Fruit fly (Drosophila melanogaster): Measurements from ENCODE around the gene Nfs1.

Gene Nfs1

dm6 chr2L:12010100-12010876 lies 10.8 kb downstream of the Nfs1 start (continued):
- peak; percentile 16 for TF ChIP-seq CG15011 (GFP tag; optimal IDR thresholded peaks at IDR 0.05)
- TF ChIP-seq ftz-f1 (GFP tag; optimal IDR thresholded peaks at IDR 0.05), result peak; percentile 97
- peak; percentile 96 for TF ChIP-seq CG10543 (GFP tag; optimal IDR thresholded peaks at IDR 0.05)
- TF ChIP-seq Abd-B (GFP tag; optimal IDR thresholded peaks at IDR 0.05), result no peak
- no peak for TF ChIP-seq CG6854 (GFP tag; optimal IDR thresholded peaks at IDR 0.05)
- TF ChIP-seq CG3847 (GFP tag; IDR thresholded peaks at IDR 0.05), result no peak
- peak; percentile 12 for TF ChIP-seq Asciz (GFP tag; optimal IDR thresholded peaks at IDR 0.05)
- peak; percentile 11 for TF ChIP-seq BtbVII (GFP tag; optimal IDR thresholded peaks at IDR 0.05)
- peak in 1 of 3 experiments; percentile 13 for TF ChIP-seq Stat92E (GFP tag; optimal IDR thresholded peaks at IDR 0.05)
- no peak for TF ChIP-seq CG16813 (GFP tag; IDR thresholded peaks at IDR 0.05; ENCODE audit: partially characterized antibody)
- no peak for TF ChIP-seq CG17829 (tag; optimal IDR thresholded peaks at IDR 0.05)
- TF ChIP-seq Hey (tag; optimal IDR thresholded peaks at IDR 0.05), result peak; percentile 34
- TF ChIP-seq Sry-β (GFP tag; optimal IDR thresholded peaks at IDR 0.05), result peak; percentile 36
- TF ChIP-seq D19A (tag; optimal IDR thresholded peaks at IDR 0.05), result no peak
- TF ChIP-seq mirr (GFP tag; optimal IDR thresholded peaks at IDR 0.05), result peak; percentile 73
- TF ChIP-seq CG14965 (GFP tag; optimal IDR thresholded peaks at IDR 0.05; ENCODE audit: borderline replicate concordance), result no peak
- no peak for TF ChIP-seq Antp (GFP tag; optimal IDR thresholded peaks at IDR 0.05)
- TF ChIP-seq lab (GFP tag; optimal IDR thresholded peaks at IDR 0.05), result peak; percentile 45
- TF ChIP-seq sug (tag; optimal IDR thresholded peaks at IDR 0.05), result peak; percentile 91
- TF ChIP-seq CG5180 (GFP tag; optimal IDR thresholded peaks at IDR 0.05), result peak; percentile 96
- no peak for TF ChIP-seq Neu2 (GFP tag; optimal IDR thresholded peaks at IDR 0.05; ENCODE audit: borderline replicate concordance)
- peak; percentile 20 for TF ChIP-seq kay (GFP tag; optimal IDR thresholded peaks at IDR 0.05)
- TF ChIP-seq nau (GFP tag; optimal IDR thresholded peaks at IDR 0.05), result peak; percentile 18
- no peak for TF ChIP-seq CG11695 (GFP tag; IDR thresholded peaks at IDR 0.05)
- peak; percentile 91 for TF ChIP-seq D (optimal IDR thresholded peaks at IDR 0.05)
- TF ChIP-seq D (GFP tag; optimal IDR thresholded peaks at IDR 0.05), result peak; percentile 8
- TF ChIP-seq CG17361 (GFP tag; IDR thresholded peaks at IDR 0.05), result no peak
- TF ChIP-seq CG7745 (tag; optimal IDR thresholded peaks at IDR 0.05), result no peak
- TF ChIP-seq CG12769 (tag; optimal IDR thresholded peaks at IDR 0.05), result peak; percentile 97
- TF ChIP-seq tio (GFP tag; optimal IDR thresholded peaks at IDR 0.05), result no peak
- no peak for TF ChIP-seq CG10274 (GFP tag; optimal IDR thresholded peaks at IDR 0.05)
- no peak for TF ChIP-seq amos (GFP tag; IDR thresholded peaks at IDR 0.05; ENCODE audit: partially characterized antibody)
- peak; percentile 60 for TF ChIP-seq CG7987 (GFP tag; optimal IDR thresholded peaks at IDR 0.05)
- TF ChIP-seq emc (GFP tag; optimal IDR thresholded peaks at IDR 0.05), result no peak
- TF ChIP-seq Bteb2 (GFP tag; optimal IDR thresholded peaks at IDR 0.05), result no peak
- TF ChIP-seq CG2712 (tag; optimal IDR thresholded peaks at IDR 0.05), result peak; percentile 2
- TF ChIP-seq CG13624 (GFP tag; optimal IDR thresholded peaks at IDR 0.05), result peak; percentile 41
- peak; percentile 90 for TF ChIP-seq CG1832 (GFP tag; optimal IDR thresholded peaks at IDR 0.05)
- TF ChIP-seq ac (GFP tag; optimal IDR thresholded peaks at IDR 0.05), result peak; percentile 14
- no peak for TF ChIP-seq knrl (GFP tag; IDR thresholded peaks at IDR 0.05; ENCODE audit: partially characterized antibody)
- no peak for TF ChIP-seq CG15696 (tag; optimal IDR thresholded peaks at IDR 0.05)
- TF ChIP-seq mam (GFP tag; optimal IDR thresholded peaks at IDR 0.05), result no peak
- TF ChIP-seq CG4820 (GFP tag; optimal IDR thresholded peaks at IDR 0.05), result no peak
- TF ChIP-seq CG10366 (GFP tag; IDR thresholded peaks at IDR 0.05), result no peak
- no peak for TF ChIP-seq ap (GFP tag; IDR thresholded peaks at IDR 0.05)
- peak; percentile 10 for TF ChIP-seq CoRest (tag; optimal IDR thresholded peaks at IDR 0.05)
- TF ChIP-seq CG13894 (tag; optimal IDR thresholded peaks at IDR 0.05), result peak; percentile 89
- peak; percentile 18 for TF ChIP-seq CG18599 (GFP tag; optimal IDR thresholded peaks at IDR 0.05)

All from whole organism, embryonic.